Worm (Caenorhabditis elegans): ENCODE measurements around the gene ogdh-1.

Gene ogdh-1

DNA sequence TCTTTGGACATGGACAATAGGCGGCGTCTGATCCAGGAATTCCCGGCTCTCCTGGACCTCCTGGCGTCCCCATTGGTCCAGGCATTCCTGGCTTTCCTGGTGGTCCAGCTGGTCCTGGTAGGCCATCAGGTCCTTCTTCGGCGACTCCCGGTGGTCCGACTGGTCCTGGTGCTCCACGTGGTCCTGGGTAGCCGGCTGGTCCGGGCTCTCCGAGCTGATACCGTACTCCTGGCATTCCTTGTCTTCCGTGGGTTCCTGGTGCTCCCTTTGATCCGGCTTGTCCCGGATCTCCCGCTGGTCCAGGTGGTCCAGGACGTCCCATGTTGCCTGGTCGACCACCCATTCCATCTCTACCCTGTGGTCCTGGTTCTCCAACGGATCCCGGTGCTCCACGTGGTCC lies 47.8 kb downstream of the ogdh-1 start:
- no peak for TF ChIP-seq unc-62 (GFP tag; optimal IDR thresholded peaks at IDR 0.05)

DNA sequence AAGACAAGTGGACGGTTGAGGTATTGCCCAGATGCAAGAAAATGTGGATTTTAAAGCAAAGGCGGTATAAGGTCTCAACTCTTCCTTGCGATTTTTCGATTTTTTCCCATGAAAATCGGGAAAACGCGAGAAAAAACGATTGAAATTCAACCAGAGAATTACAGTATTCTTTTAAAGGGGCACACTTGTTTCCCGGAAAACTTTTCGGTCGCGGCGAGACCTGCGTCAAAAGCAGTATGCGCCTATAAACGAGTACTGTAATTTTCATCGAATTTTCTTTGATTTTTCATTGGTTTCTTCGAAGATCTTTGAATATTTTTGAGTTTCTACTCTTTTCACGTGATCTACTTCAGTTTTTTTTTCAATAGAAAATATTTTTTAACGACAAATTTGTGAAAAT lies 50.1 kb downstream of the ogdh-1 start:
- TF ChIP-seq unc-62 (GFP tag; optimal IDR thresholded peaks at IDR 0.05), result no peak

ce11 chrIV:4652962-4653361 lies 50.8 kb downstream of the ogdh-1 start, which contains the start of gene psr-1:
Gene psr-1, plus strand, starts transcription at chrIV:4653262.
- TF ChIP-seq unc-62 (GFP tag; optimal IDR thresholded peaks at IDR 0.05), result no peak

- TF ChIP-seq unc-62 (GFP tag; optimal IDR thresholded peaks at IDR 0.05), result no peak
These were observed 51.4 kb downstream of the ogdh-1 start, which contains the start of gene F29B9.5 for ce11 chrIV:4652365-4652844. Gene F29B9.5, plus strand, starts transcription at chrIV:4652415.

- no peak for TF ChIP-seq unc-62 (GFP tag; optimal IDR thresholded peaks at IDR 0.05)
These were observed 53.2 kb downstream of the ogdh-1 start, which contains the start of gene ubc-9 for ce11 chrIV:4650624-4651094. Gene ubc-9, plus strand, starts transcription at chrIV:4651044.

DNA sequence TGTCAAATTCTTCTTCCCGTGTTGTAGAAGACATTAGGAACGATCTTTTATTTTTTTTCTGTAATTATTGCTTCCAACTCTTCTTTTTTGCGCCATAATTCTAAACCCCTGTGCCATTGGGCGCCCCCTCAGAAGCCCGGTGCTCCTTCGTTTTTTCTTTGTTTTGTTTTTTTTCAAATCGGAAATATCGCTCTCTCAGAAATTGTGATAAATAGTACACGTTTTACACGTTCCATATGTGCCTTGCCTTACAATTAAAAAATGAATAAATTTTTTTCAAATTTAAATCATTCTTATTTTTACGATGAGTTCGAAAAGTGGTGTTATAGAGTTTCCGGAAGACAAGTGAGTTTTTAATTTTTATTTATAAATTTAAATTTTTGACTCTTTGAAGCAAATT lies 54.4 kb downstream of the ogdh-1 start, which contains the start of gene F29B9.7:
Gene F29B9.7 (plus strand): TSS at position 301 of the 400 bp plus-strand sequence.
- TF ChIP-seq unc-62 (GFP tag; optimal IDR thresholded peaks at IDR 0.05), result no peak

ce11 chrIV:4647385-4647784 lies 56.4 kb downstream of the ogdh-1 start, which contains the start of gene F29B9.8:
Gene F29B9.8, plus strand, starts transcription at chrIV:4647685.
- no peak for TF ChIP-seq unc-62 (GFP tag; optimal IDR thresholded peaks at IDR 0.05)

All from whole organism, dauer.